Fruit fly (Drosophila melanogaster): ENCODE results near the gene Bka.

The Bka gene

DNA sequence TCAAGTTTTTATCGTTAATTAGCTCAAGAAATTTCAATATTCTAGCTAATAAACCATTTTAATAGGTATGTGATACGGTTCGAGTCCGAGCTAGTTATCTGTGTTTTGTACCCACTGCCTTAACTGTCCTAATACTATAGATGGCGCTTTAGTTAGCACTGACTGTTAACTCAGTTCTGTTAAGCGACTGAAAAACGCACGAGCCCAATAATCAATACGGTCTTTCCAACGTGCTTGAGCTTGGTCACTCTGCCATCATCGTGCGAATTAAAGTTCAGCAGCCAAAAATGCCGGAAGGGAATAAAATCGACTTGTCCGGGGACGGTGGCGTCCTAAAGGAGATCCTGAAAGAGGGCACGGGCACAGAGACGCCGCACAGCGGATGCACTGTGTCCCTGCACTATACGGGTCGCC, 7.2 kb upstream of the Bka start, which contains the start of gene Fkbp59 (continued):
- peak; percentile 32 for TF ChIP-seq BEAF-32 (GFP tag; optimal IDR thresholded peaks at IDR 0.05)
- TF ChIP-seq CG4820 (GFP tag; optimal IDR thresholded peaks at IDR 0.05), result no peak
- TF ChIP-seq CG13624 (GFP tag; optimal IDR thresholded peaks at IDR 0.05), result no peak
- TF ChIP-seq Hr3 (GFP tag; optimal IDR thresholded peaks at IDR 0.05), result no peak
- no peak for TF ChIP-seq gsb-n (tag; optimal IDR thresholded peaks at IDR 0.05)
- no peak for TF ChIP-seq CG2889 (GFP tag; IDR thresholded peaks at IDR 0.05)
- no peak for TF ChIP-seq Poxn (GFP tag; IDR thresholded peaks at IDR 0.05)
- TF ChIP-seq D19A (tag; optimal IDR thresholded peaks at IDR 0.05), result no peak
- TF ChIP-seq MESR4 (GFP tag; optimal IDR thresholded peaks at IDR 0.05), result peak; percentile 66
- TF ChIP-seq pita (GFP tag; optimal IDR thresholded peaks at IDR 0.05), result peak; percentile 88
- no peak for TF ChIP-seq CG9817 (tag; optimal IDR thresholded peaks at IDR 0.05)
- TF ChIP-seq Dbx (GFP tag; IDR thresholded peaks at IDR 0.05), result peak; percentile 49
- no peak for TF ChIP-seq slp2 (GFP tag; optimal IDR thresholded peaks at IDR 0.05)
- no peak for TF ChIP-seq Fer1 (GFP tag; optimal IDR thresholded peaks at IDR 0.05)
- TF ChIP-seq CG16815 (GFP tag; optimal IDR thresholded peaks at IDR 0.05), result no peak
- no peak for TF ChIP-seq CG17361 (GFP tag; IDR thresholded peaks at IDR 0.05)
- TF ChIP-seq rib (GFP tag; IDR thresholded peaks at IDR 0.05), result 0 out of 2 replicates have a peak, but pooled peaks have one; percentile 47
- TF ChIP-seq CG3847 (GFP tag; IDR thresholded peaks at IDR 0.05), result peak; percentile 21; the same call in 1 of the 2 replicates
- TF ChIP-seq trem (tag; optimal IDR thresholded peaks at IDR 0.05), result peak; percentile 27
- TF ChIP-seq CG14710 (tag; optimal IDR thresholded peaks at IDR 0.05), result peak; percentile 27
- no peak for TF ChIP-seq kah (GFP tag; optimal IDR thresholded peaks at IDR 0.05)
- no peak for TF ChIP-seq Max (GFP tag; optimal IDR thresholded peaks at IDR 0.05)
- peak; percentile 24 for TF ChIP-seq B-H2 (GFP tag; optimal IDR thresholded peaks at IDR 0.05)
- TF ChIP-seq dm (GFP tag; optimal IDR thresholded peaks at IDR 0.05), result peak; percentile 66
- no peak for TF ChIP-seq btn (GFP tag; optimal IDR thresholded peaks at IDR 0.05)
- peak; percentile 82 for TF ChIP-seq CG13287 (GFP tag; IDR thresholded peaks at IDR 0.05; ENCODE audit: partially characterized antibody)
- TF ChIP-seq tx (GFP tag; optimal IDR thresholded peaks at IDR 0.05), result no peak
- TF ChIP-seq CG6683 (GFP tag; optimal IDR thresholded peaks at IDR 0.05), result no peak
- peak; percentile 63 for TF ChIP-seq CG9797 (GFP tag; optimal IDR thresholded peaks at IDR 0.05)
- no peak for TF ChIP-seq CG30431 (GFP tag; optimal IDR thresholded peaks at IDR 0.05)
- TF ChIP-seq pum (GFP tag; optimal IDR thresholded peaks at IDR 0.05), result no peak
- no peak for TF ChIP-seq CG8924 (tag; optimal IDR thresholded peaks at IDR 0.05)
- TF ChIP-seq gro (GFP tag; optimal IDR thresholded peaks at IDR 0.05), result peak; percentile 21
- TF ChIP-seq CG17186 (GFP tag; optimal IDR thresholded peaks at IDR 0.05), result peak; percentile 76
- TF ChIP-seq sd (tag; optimal IDR thresholded peaks at IDR 0.05), result peak; percentile 55
- TF ChIP-seq mld (GFP tag; IDR thresholded peaks at IDR 0.05; ENCODE audit: partially characterized antibody), result peak; percentile 84
- 0 out of 2 replicates have a peak, but pooled peaks have one; percentile 10 for TF ChIP-seq CG7372 (GFP tag; IDR thresholded peaks at IDR 0.05)
- no peak for TF ChIP-seq CG5953 (GFP tag; IDR thresholded peaks at IDR 0.05)
- TF ChIP-seq Dp (GFP tag; optimal IDR thresholded peaks at IDR 0.05), result peak; percentile 42
- no peak for TF ChIP-seq Pdp1 (GFP tag; optimal IDR thresholded peaks at IDR 0.05)
- TF ChIP-seq CG6175 (GFP tag; IDR thresholded peaks at IDR 0.05), result no peak
- peak; percentile 85 for TF ChIP-seq gfzf (GFP tag; optimal IDR thresholded peaks at IDR 0.05)
- TF ChIP-seq CG8290 (GFP tag; optimal IDR thresholded peaks at IDR 0.05), result peak; percentile 54
- peak in 1 of 2 experiments; percentile 79 for TF ChIP-seq CG8290 (tag; optimal IDR thresholded peaks at IDR 0.05)
- peak; percentile 97 for TF ChIP-seq Bgb (GFP tag; IDR thresholded peaks at IDR 0.05; ENCODE audit: partially characterized antibody)
- TF ChIP-seq Ptx1 (GFP tag; IDR thresholded peaks at IDR 0.05), result no peak
- peak; percentile 96 for TF ChIP-seq onecut (GFP tag; IDR thresholded peaks at IDR 0.05)
- TF ChIP-seq pan (optimal IDR thresholded peaks at IDR 0.05), result no peak
- TF ChIP-seq pan (GFP tag; optimal IDR thresholded peaks at IDR 0.05 in 1 of 2, IDR thresholded peaks at IDR 0.05 in 1 of 2), result no peak
- TF ChIP-seq al (GFP tag; IDR thresholded peaks at IDR 0.05), result no peak
- TF ChIP-seq lilli (GFP tag; optimal IDR thresholded peaks at IDR 0.05), result peak; percentile 18
- TF ChIP-seq disco-r (GFP tag; optimal IDR thresholded peaks at IDR 0.05), result no peak
